Worm (Caenorhabditis elegans): ENCODE data around the gene C44B11.4.

Gene C44B11.4

DNA sequence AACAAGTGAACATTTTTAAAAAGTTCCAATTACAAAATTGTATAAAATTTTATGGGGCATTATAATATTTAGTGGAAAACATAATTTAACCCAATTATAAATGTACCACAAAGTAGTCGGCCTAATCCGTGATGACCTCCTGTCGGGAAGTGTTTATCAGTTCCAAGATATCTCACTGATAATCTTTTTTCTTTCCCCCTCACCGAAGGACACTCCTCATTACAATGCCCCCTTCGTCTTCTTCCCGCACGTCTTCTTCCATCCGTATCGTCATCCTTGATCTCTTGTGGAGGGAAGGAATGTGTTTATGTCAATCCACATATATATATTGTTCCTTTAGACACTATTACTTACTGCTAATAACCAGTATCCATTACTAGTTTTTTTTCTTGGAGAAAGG, 21.8 kb upstream of the C44B11.4 start, which contains the start of gene R148.5:
TSS of gene R148.5 (plus strand) at position 331 of the 400 bp plus-strand sequence.
- TF ChIP-seq nhr-25 (tag; optimal IDR thresholded peaks at IDR 0.05; ENCODE audit: borderline replicate concordance, insufficient read depth) (no peak), spr-1 (tag; optimal IDR thresholded peaks at IDR 0.05) (no peak)

DNA sequence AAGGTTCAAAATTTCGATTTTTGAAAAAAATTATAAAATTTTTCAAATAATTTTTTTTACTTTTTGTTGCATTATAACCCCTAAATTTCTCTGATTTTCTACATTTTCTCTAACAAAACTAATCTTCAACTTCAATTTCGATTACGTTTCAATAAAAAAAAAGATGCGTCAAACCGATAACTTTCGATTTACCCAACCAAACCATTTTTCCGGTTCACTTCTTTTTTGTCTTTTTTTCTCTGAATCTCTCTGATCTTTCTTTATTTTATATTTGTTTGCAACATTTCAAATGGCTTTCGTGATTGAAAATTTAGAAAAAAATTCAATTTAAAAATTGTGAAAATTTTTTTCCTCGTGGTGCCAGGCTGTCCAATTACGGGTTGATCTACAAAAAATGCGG, 19.9 kb upstream of the C44B11.4 start:
- no peak for TF ChIP-seq daf-16 (GFP tag; optimal IDR thresholded peaks at IDR 0.05)
- no peak for TF ChIP-seq daf-16 (tag; optimal IDR thresholded peaks at IDR 0.05)
- no peak for TF ChIP-seq snpc-1.2 (GFP tag; IDR thresholded peaks at IDR 0.05)
- TF ChIP-seq ZK337.2 (GFP tag; IDR thresholded peaks at IDR 0.05), result no peak

DNA sequence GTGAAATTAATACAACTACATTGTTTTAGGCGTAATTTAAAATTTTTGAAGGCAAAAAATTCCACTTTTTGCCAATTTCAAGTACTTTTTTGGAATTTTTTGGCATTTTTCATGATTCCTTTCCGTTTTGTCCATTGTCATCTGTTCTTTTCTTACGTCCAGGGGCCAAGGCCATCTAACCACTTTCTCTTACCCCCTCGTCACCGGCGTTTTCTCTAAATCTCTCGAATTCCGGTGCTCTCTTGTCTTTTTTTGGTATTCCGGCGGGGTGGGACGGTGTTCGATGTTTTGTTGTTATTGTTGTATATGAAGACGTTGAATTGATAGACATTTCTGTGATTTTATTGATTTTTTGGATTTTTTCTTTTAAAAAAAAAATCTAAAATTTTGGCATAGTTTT, 18.0 kb upstream of the C44B11.4 start:
- TF ChIP-seq nhr-28 (tag; optimal IDR thresholded peaks at IDR 0.05), result peak; percentile 23
- no peak for TF ChIP-seq set-16 (GFP tag; IDR thresholded peaks at IDR 0.05)
- no peak for TF ChIP-seq tra-1 (GFP tag; IDR thresholded peaks at IDR 0.05)
- TF ChIP-seq dmd-9 (GFP tag; IDR thresholded peaks at IDR 0.05), result no peak
- TF ChIP-seq nhr-25 (tag; optimal IDR thresholded peaks at IDR 0.05; ENCODE audit: borderline replicate concordance, insufficient read depth), result peak; percentile 73
- no peak for TF ChIP-seq madf-5 (GFP tag; IDR thresholded peaks at IDR 0.05)

DNA sequence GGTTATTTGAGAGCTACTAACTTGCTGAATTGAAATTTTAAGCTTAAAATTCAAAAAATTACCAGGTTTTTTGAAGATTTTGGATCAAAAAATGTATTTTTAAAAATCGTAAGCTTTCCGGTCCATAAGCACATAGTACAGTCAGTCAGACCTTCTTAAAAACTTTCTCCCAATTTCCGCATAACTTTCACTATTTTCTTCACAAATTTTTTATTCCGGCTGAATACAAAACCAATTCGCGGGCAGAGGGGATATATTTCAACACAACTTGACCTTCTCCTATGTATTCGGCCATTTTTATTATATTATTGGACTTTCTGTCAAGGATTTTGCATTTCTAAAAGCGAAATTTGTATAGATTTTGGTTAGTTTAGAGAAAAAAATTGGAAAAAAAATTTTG, 16.9 kb upstream of the C44B11.4 start:
- TF ChIP-seq hlh-11 (tag; optimal IDR thresholded peaks at IDR 0.05) (no peak), lin-15B (tag; optimal IDR thresholded peaks at IDR 0.05) (no peak), nhr-41 (GFP tag; IDR thresholded peaks at IDR 0.05) (no peak), hmg-1.1 (GFP tag; IDR thresholded peaks at IDR 0.05) (no peak), snpc-4 (tag; optimal IDR thresholded peaks at IDR 0.05) (no peak), D1046.2 (GFP tag; IDR thresholded peaks at IDR 0.05) (no peak), php-3 (GFP tag; IDR thresholded peaks at IDR 0.05) (no peak), nhr-102 (tag; optimal IDR thresholded peaks at IDR 0.05) (no peak), ctbp-1 (GFP tag; IDR thresholded peaks at IDR 0.05) (no peak), nhr-237 (tag; optimal IDR thresholded peaks at IDR 0.05) (no peak), unc-39 (tag; optimal IDR thresholded peaks at IDR 0.05) (no peak), cey-2 (tag; optimal IDR thresholded peaks at IDR 0.05; ENCODE audit: borderline replicate concordance, insufficient read depth) (no peak), lin-29 (GFP tag; IDR thresholded peaks at IDR 0.05) (no peak), hif-1 (tag; optimal IDR thresholded peaks at IDR 0.05) (no peak), tag-97 (GFP tag; IDR thresholded peaks at IDR 0.05) (no peak), F37D6.2 (tag; optimal IDR thresholded peaks at IDR 0.05) (no peak), pha-4 (GFP tag; IDR thresholded peaks at IDR 0.05) (no peak), pha-4 (tag; optimal IDR thresholded peaks at IDR 0.05) (no peak)

DNA sequence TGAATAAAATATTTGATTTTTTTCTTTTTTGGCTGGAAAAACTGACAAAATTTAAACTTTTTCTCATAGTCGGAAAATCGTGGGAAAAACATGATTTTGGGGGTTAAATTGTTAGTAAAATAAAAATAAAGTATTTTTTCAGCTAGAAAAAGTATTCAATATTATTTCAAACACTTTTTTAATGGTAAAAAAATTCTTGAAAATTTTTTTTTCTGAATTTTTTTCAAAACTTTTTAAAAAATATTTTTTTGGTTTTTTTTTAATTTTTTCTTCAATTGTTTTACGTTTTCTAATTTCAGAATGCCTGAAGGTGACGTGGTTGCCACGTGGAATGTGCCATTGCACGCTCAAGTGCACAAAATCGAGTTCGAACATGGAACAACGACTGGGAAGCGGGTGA, 11.4 kb upstream of the C44B11.4 start, which contains the start of gene C44B11.1:
TSS of gene C44B11.1 (plus strand) at position 301 of the 400 bp plus-strand sequence.
- TF ChIP-seq F26F4.8 (GFP tag; conservative IDR thresholded peaks at IDR 0.05) (no peak), set-16 (GFP tag; IDR thresholded peaks at IDR 0.05) (no peak), daf-16 (GFP tag; optimal IDR thresholded peaks at IDR 0.05) (no peak), daf-16 (tag; optimal IDR thresholded peaks at IDR 0.05) (no peak), fkh-10 (GFP tag; optimal IDR thresholded peaks at IDR 0.05) (no peak), dve-1 (tag; optimal IDR thresholded peaks at IDR 0.05; ENCODE audit: insufficient read depth) (no peak), ZK337.2 (GFP tag; IDR thresholded peaks at IDR 0.05) (no peak), arid-1 (GFP tag; conservative IDR thresholded peaks at IDR 0.05) (no peak)

All from whole organism, L4 larva.